Fruit fly (Drosophila melanogaster) whole organism, prepupa: ENCODE results near the gene Osi18.
A peak's percentile ranks its signal among the peaks of the same experiment; 100 is the strongest.

Experiments used
- Blimp-1 ChIP-seq: fragments of 200-800 bp; sonication (Bioruptor generic); optimal IDR thresholded peaks from 3 replicates; lab custom pipeline; 2017; ENCODE audit warnings: missing biosample characterization, missing genetic modification characterization, mild to moderate bottlenecking, moderate library complexity, missing genetic modification reagents
- CG10631 ChIP-seq: fragments of 200-800 bp; sonication (Bioruptor generic); optimal IDR thresholded peaks from 2 replicates; lab custom pipeline; 2016; ENCODE audit warnings: missing biosample characterization, missing genetic modification characterization
- CG10669 ChIP-seq: fragments of 200-800 bp; sonication (Bioruptor generic); optimal IDR thresholded peaks from 3 replicates; lab custom pipeline; 2018; ENCODE audit warnings: missing biosample characterization, mild to moderate bottlenecking, missing genetic modification characterization, moderate library complexity
- CG11294 ChIP-seq: fragments of 200-800 bp; sonication (Bioruptor generic); IDR thresholded peaks from 2 replicates; pipeline ENCODE4 v1.3.6; 2022; ENCODE audit warnings: missing biosample characterization, missing genetic modification characterization
- CG11762 ChIP-seq: fragments of 200-800 bp; sonication (Bioruptor generic); optimal IDR thresholded peaks from 3 replicates; lab custom pipeline; 2016; ENCODE audit warnings: missing biosample characterization, missing genetic modification characterization; ENCODE audit not compliant: insufficient read depth
- CG11902 ChIP-seq: fragments of 200-800 bp; sonication (Bioruptor generic); optimal IDR thresholded peaks from 3 replicates; lab custom pipeline; 2016; ENCODE audit warnings: missing biosample characterization, missing genetic modification characterization
- CG16779 ChIP-seq: fragments of 200-800 bp; sonication (Bioruptor generic); optimal IDR thresholded peaks from 3 replicates; lab custom pipeline; 2017; ENCODE audit warnings: missing biosample characterization, mild to moderate bottlenecking, missing genetic modification characterization
- CG32006 ChIP-seq: fragments of 200-800 bp; sonication (Bioruptor generic); optimal IDR thresholded peaks from 3 replicates; lab custom pipeline; 2017; ENCODE audit warnings: missing biosample characterization, mild to moderate bottlenecking, missing genetic modification characterization
- CG6808 ChIP-seq: fragments of 200-800 bp; sonication (Bioruptor generic); optimal IDR thresholded peaks from 3 replicates; lab custom pipeline; 2017; ENCODE audit warnings: missing biosample characterization, missing genetic modification characterization, mild to moderate bottlenecking, moderate library complexity, missing genetic modification reagents
- CG8119 ChIP-seq: fragments of 200-800 bp; sonication (Bioruptor generic); IDR thresholded peaks from 3 replicates; pipeline ENCODE4 v1.3.6; 2022; ENCODE audit warnings: missing biosample characterization, missing genetic modification characterization
- CG8632 ChIP-seq: fragments of 200-800 bp; sonication (Bioruptor generic); optimal IDR thresholded peaks from 3 replicates; lab custom pipeline; 2016; ENCODE audit warnings: missing biosample characterization, missing genetic modification characterization
- CG9139 ChIP-seq: fragments of 200-800 bp; sonication (Bioruptor generic); optimal IDR thresholded peaks from 3 replicates; lab custom pipeline; 2017; ENCODE audit warnings: missing biosample characterization, mild to moderate bottlenecking, missing genetic modification characterization
- Eip75B ChIP-seq: fragments of 200-800 bp; sonication (Bioruptor generic); optimal IDR thresholded peaks from 3 replicates; lab custom pipeline; 2016; ENCODE audit warnings: missing biosample characterization, missing genetic modification characterization
- Eip78C ChIP-seq: fragments of 200-800 bp; sonication (Bioruptor generic); peaks from one replicate; lab custom pipeline; 2016; ENCODE audit warnings: missing biosample characterization, missing genetic modification characterization
- Eip93F ChIP-seq: fragments of 200-800 bp; sonication (Bioruptor generic); optimal IDR thresholded peaks from 2 replicates; lab custom pipeline; 2016; ENCODE audit warnings: missing biosample characterization, mild to moderate bottlenecking, missing genetic modification characterization
- Ets96B ChIP-seq: fragments of 200-800 bp; optimal IDR thresholded peaks from 2 replicates; lab custom pipeline; 2019; ENCODE audit warnings: missing biosample characterization, mild to moderate bottlenecking, missing genetic modification characterization, moderate library complexity
- Hr38 ChIP-seq: sonication (Bioruptor generic); optimal IDR thresholded peaks from 2 replicates; lab custom pipeline; 2016; ENCODE audit warnings: missing biosample characterization, missing genetic modification characterization
- Hr39 ChIP-seq: fragments of 200-800 bp; sonication (Bioruptor generic); optimal IDR thresholded peaks from 2 replicates; lab custom pipeline; 2016; ENCODE audit warnings: missing biosample characterization, missing genetic modification characterization
- Lpt ChIP-seq: fragments of 200-800 bp; sonication (Bioruptor generic); optimal IDR thresholded peaks from 3 replicates; lab custom pipeline; 2016; ENCODE audit warnings: missing biosample characterization, missing genetic modification characterization
- OdsH ChIP-seq: fragments of 200-800 bp; sonication (Bioruptor generic); optimal IDR thresholded peaks from 3 replicates; lab custom pipeline; 2016; ENCODE audit warnings: missing biosample characterization, missing genetic modification characterization
- Smox ChIP-seq: fragments of 200-800 bp; sonication (Bioruptor generic); optimal IDR thresholded peaks from 3 replicates; lab custom pipeline; 2016; ENCODE audit warnings: missing biosample characterization, missing genetic modification characterization
- Sox102F ChIP-seq: fragments of 200-800 bp; sonication (Bioruptor generic); optimal IDR thresholded peaks from 2 replicates; lab custom pipeline; 2016; ENCODE audit warnings: missing biosample characterization, mild to moderate bottlenecking, missing genetic modification characterization
- achi ChIP-seq: fragments of 200-800 bp; sonication (Bioruptor generic); optimal IDR thresholded peaks from 3 replicates; lab custom pipeline; 2016; ENCODE audit warnings: missing biosample characterization, missing genetic modification characterization
- acj6 ChIP-seq: fragments of 200-800 bp; sonication (Bioruptor generic); optimal IDR thresholded peaks from 3 replicates; lab custom pipeline; 2016; ENCODE audit warnings: missing biosample characterization, missing genetic modification characterization
- dac ChIP-seq: fragments of 200-800 bp; sonication (Bioruptor generic); optimal IDR thresholded peaks from 2 replicates; lab custom pipeline; 2017; ENCODE audit warnings: missing biosample characterization, mild to moderate bottlenecking, missing genetic modification characterization
- dsx ChIP-seq: fragments of 200-800 bp; optimal IDR thresholded peaks from 3 replicates; lab custom pipeline; 2019; ENCODE audit warnings: missing biosample characterization, mild to moderate bottlenecking, missing genetic modification characterization, moderate library complexity; ENCODE audit not compliant: poor library complexity, severe bottlenecking
- eg ChIP-seq: fragments of 200-800 bp; sonication (Bioruptor generic); IDR thresholded peaks from 3 replicates; pipeline ENCODE4 v1.3.6; 2022; ENCODE audit warnings: missing biosample characterization, missing genetic modification characterization
- esn ChIP-seq: fragments of 200-800 bp; sonication (Bioruptor generic); optimal IDR thresholded peaks from 2 replicates; lab custom pipeline; 2016; ENCODE audit warnings: missing biosample characterization, mild to moderate bottlenecking, missing genetic modification characterization, moderate library complexity
- fkh ChIP-seq: fragments of 200-800 bp; sonication (Bioruptor generic); optimal IDR thresholded peaks from 3 replicates; lab custom pipeline; 2017; ENCODE audit warnings: missing biosample characterization, mild to moderate bottlenecking, missing genetic modification characterization, moderate library complexity
- lz ChIP-seq: fragments of 200-800 bp; sonication (Bioruptor generic); optimal IDR thresholded peaks from 3 replicates; lab custom pipeline; 2016; ENCODE audit warnings: missing biosample characterization, missing genetic modification characterization
- net ChIP-seq: fragments of 200-800 bp; sonication (Bioruptor generic); optimal IDR thresholded peaks from 3 replicates; lab custom pipeline; 2016; ENCODE audit warnings: missing biosample characterization, missing genetic modification characterization
- pdm3 ChIP-seq: fragments of 200-800 bp; sonication (Bioruptor generic); optimal IDR thresholded peaks from 3 replicates; lab custom pipeline; 2016; ENCODE audit warnings: missing biosample characterization, missing genetic modification characterization
- salr ChIP-seq, 2 experiments: fragments of 200-800 bp; sonication (Bioruptor generic); optimal IDR thresholded peaks; 3 replicates each; lab custom pipeline; 2016 to 2018; ENCODE audit warnings: missing biosample characterization in 2 of 2, missing genetic modification characterization in 2 of 2, mild to moderate bottlenecking in 1 of 2
- ss ChIP-seq, 2 experiments: fragments of 200-800 bp; sonication (Bioruptor generic); optimal IDR thresholded peaks; 2 replicates in 1 of 2; 3 replicates in 1 of 2; lab custom pipeline; 2017 to 2018; ENCODE audit warnings: mild to moderate bottlenecking in 2 of 2, missing biosample characterization in 2 of 2, missing genetic modification characterization in 2 of 2, moderate library complexity in 1 of 2
- topi ChIP-seq: fragments of 200-800 bp; sonication (Bioruptor generic); optimal IDR thresholded peaks from 3 replicates; lab custom pipeline; 2016; ENCODE audit warnings: missing biosample characterization, missing genetic modification characterization
- vri ChIP-seq: fragments of 200-800 bp; sonication (Bioruptor generic); optimal IDR thresholded peaks from 3 replicates; lab custom pipeline; 2016; ENCODE audit warnings: missing biosample characterization, mild to moderate bottlenecking, missing genetic modification characterization

The Osi18 gene

dm6 chr3R:6309676-6310075 is 20.4 kb upstream of the Osi18 start, which contains the start of gene CG31560:
Gene CG31560, plus strand, starts transcription at chr3R:6309976.
- TF ChIP-seq esn (GFP tag; lab: Kevin White, UChicago) = no peak
- TF ChIP-seq Blimp-1 (GFP tag; lab: Kevin White, UChicago) = no peak
- no peak for TF ChIP-seq CG16779 (tag; lab: Kevin White, UChicago)
- no peak for TF ChIP-seq CG9139 (GFP tag; lab: Kevin White, UChicago)
- no peak for TF ChIP-seq vri (GFP tag; lab: Kevin White, UChicago)
- no peak for TF ChIP-seq eg
- TF ChIP-seq Ets96B (tag; lab: Kevin White, UChicago) = no peak
- no peak for TF ChIP-seq Sox102F (GFP tag; lab: Kevin White, UChicago)
- TF ChIP-seq pdm3 (GFP tag; lab: Kevin White, UChicago) = no peak
- no peak for TF ChIP-seq acj6 (GFP tag; lab: Kevin White, UChicago)
- TF ChIP-seq Eip93F = no peak
- TF ChIP-seq salr (GFP tag; optimal IDR thresholded peaks at IDR 0.05; lab: Kevin White, UChicago) = no peak
- TF ChIP-seq CG11902 (GFP tag; lab: Kevin White, UChicago) = no peak
- TF ChIP-seq Eip75B (GFP tag; lab: Kevin White, UChicago) = no peak
- TF ChIP-seq fkh (GFP tag; lab: Kevin White, UChicago) = no peak
- no peak for TF ChIP-seq Hr39 (GFP tag; lab: Kevin White, UChicago)

dm6 chr3R:6311641-6312259 is 18.3 kb upstream of the Osi18 start, which contains the start of gene Osi17:
Gene Osi17, plus strand, starts transcription at chr3R:6311772.
- TF ChIP-seq Smox = no peak
- no peak for TF ChIP-seq CG10631 (GFP tag; lab: Kevin White, UChicago)
- no peak for TF ChIP-seq CG11294 (GFP tag; lab: Robert Waterston, UW)
- no peak for TF ChIP-seq CG10669 (GFP tag; lab: Kevin White, UChicago)
- TF ChIP-seq CG6808 = no peak
- TF ChIP-seq Eip75B (GFP tag; lab: Kevin White, UChicago) = peak; percentile 52
- TF ChIP-seq Blimp-1 (GFP tag; lab: Kevin White, UChicago) = peak; percentile 89

DNA sequence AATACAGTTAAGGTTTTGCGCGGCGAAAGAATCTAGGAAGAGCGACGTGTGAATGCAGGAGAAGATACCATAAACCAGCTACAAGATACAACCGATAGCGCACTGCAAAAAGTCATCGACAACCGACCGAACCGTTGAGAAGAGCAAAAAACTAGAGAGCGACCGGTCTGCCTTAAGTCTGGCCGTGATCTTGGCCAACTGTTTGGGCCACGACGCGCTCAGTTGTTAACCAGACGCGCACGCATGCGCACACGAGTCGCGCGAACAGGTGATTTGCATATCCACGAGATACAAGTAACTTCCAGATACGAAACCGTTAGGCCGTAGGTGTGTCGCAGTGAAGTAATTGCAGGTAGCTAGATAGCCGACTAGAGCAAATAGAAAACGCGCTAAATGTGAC is 15.0 kb upstream of the Osi18 start:
- TF ChIP-seq Lpt = no peak
- no peak for TF ChIP-seq Hr38 (GFP tag; lab: Kevin White, UChicago)
- TF ChIP-seq CG32006 (GFP tag; lab: Kevin White, UChicago) = no peak
- TF ChIP-seq Sox102F (GFP tag; lab: Kevin White, UChicago) = no peak
- no peak for TF ChIP-seq CG6808
- TF ChIP-seq CG11762 (GFP tag; lab: Kevin White, UChicago) = no peak
- no peak for TF ChIP-seq topi
- TF ChIP-seq esn (GFP tag; lab: Kevin White, UChicago) = no peak
- TF ChIP-seq achi (GFP tag; lab: Kevin White, UChicago) = no peak
- no peak for TF ChIP-seq OdsH (GFP tag; lab: Kevin White, UChicago)
- TF ChIP-seq Eip78C = peak; percentile 55
- 0 out of 3 replicates have a peak, but pooled peaks have one; percentile 21 for TF ChIP-seq CG8119 (GFP tag; lab: Robert Waterston, UW)
- TF ChIP-seq net (GFP tag; lab: Kevin White, UChicago) = no peak
- TF ChIP-seq CG11902 (GFP tag; lab: Kevin White, UChicago) = no peak
- no peak for TF ChIP-seq dac (GFP tag; lab: Kevin White, UChicago)
- TF ChIP-seq fkh (GFP tag; lab: Kevin White, UChicago) = no peak
- TF ChIP-seq dsx = no peak
- TF ChIP-seq CG9139 (GFP tag; lab: Kevin White, UChicago) = no peak
- TF ChIP-seq ss (GFP tag; optimal IDR thresholded peaks at IDR 0.05; lab: Kevin White, UChicago) = peak in 1 of 2 experiments; percentile 66
- TF ChIP-seq lz (GFP tag; lab: Kevin White, UChicago) = no peak
- no peak for TF ChIP-seq Smox
- TF ChIP-seq Ets96B (tag; lab: Kevin White, UChicago) = no peak
- no peak for TF ChIP-seq CG8632 (GFP tag; lab: Kevin White, UChicago)
- TF ChIP-seq eg = peak; percentile 38; the same call in 1 of the 3 replicates
- TF ChIP-seq, all 60 proteins: peak for 4
